Worm (Caenorhabditis elegans) whole organism, L2 larva: ENCODE results near the gene eif-3.F.

Source experiments
- C34F6.9 ChIP-seq: fragments of 150-350 bp; optimal IDR thresholded peaks from 2 replicates; lab custom pipeline; 2014; ENCODE audit warnings: missing biosample characterization, missing genetic modification characterization
- F13H6.1 ChIP-seq: sonication (generic microtip); optimal IDR thresholded peaks from 2 replicates; lab custom pipeline; 2016; ENCODE audit warnings: missing genetic modification characterization, missing compliant biosample characterization
- R02D3.7 ChIP-seq: fragments of 150-350 bp; optimal IDR thresholded peaks from 2 replicates; lab custom pipeline; 2014; ENCODE audit warnings: missing biosample characterization, missing genetic modification characterization
- Y55F3AM.14 ChIP-seq: fragments of 200-800 bp; sonication (Bioruptor generic); optimal IDR thresholded peaks from 2 replicates; lab custom pipeline; 2018; ENCODE audit warnings: mild to moderate bottlenecking, missing genetic modification characterization, missing compliant biosample characterization
- ZK546.5 ChIP-seq: sonication (generic microtip); optimal IDR thresholded peaks from 2 replicates; lab custom pipeline; 2017; ENCODE audit warnings: missing biosample characterization, missing genetic modification characterization
- ama-1 ChIP-seq: fragments of 150-350 bp; optimal IDR thresholded peaks from 2 replicates; lab custom pipeline; 2018; ENCODE audit warnings: inconsistent platforms
- blmp-1 ChIP-seq: sonication (generic microtip); optimal IDR thresholded peaks from 2 replicates; lab custom pipeline; 2017; ENCODE audit warnings: missing genetic modification characterization, mild to moderate bottlenecking, missing compliant biosample characterization, antibody characterized with exemption, moderate library complexity; ENCODE audit not compliant: insufficient read depth
- crh-2 ChIP-seq: sonication (generic microtip); optimal IDR thresholded peaks from 2 replicates; lab custom pipeline; 2017; ENCODE audit warnings: missing biosample characterization, missing genetic modification characterization
- egl-27 ChIP-seq: sonication (generic microtip); optimal IDR thresholded peaks from 3 replicates; lab custom pipeline; 2017; ENCODE audit warnings: missing biosample characterization, missing genetic modification reagents, missing genetic modification characterization
- elt-1 ChIP-seq: fragments of 150-350 bp; optimal IDR thresholded peaks from 2 replicates; lab custom pipeline; 2014; ENCODE audit warnings: missing biosample characterization, missing genetic modification characterization
- fos-1 ChIP-seq: fragments of 150-350 bp; optimal IDR thresholded peaks from 2 replicates; lab custom pipeline; 2014; ENCODE audit warnings: missing biosample characterization, missing genetic modification characterization
- gmeb-1 ChIP-seq: fragments of 150-350 bp; optimal IDR thresholded peaks from 2 replicates; lab custom pipeline; 2014; ENCODE audit warnings: missing biosample characterization, missing genetic modification characterization
- lin-11 ChIP-seq: fragments of 150-350 bp; sonication (generic microtip); optimal IDR thresholded peaks from 2 replicates; lab custom pipeline; 2014; ENCODE audit warnings: missing biosample characterization, missing genetic modification characterization, inconsistent platforms, mixed read lengths
- lin-13 ChIP-seq: fragments of 150-350 bp; optimal IDR thresholded peaks from 2 replicates; lab custom pipeline; 2014; ENCODE audit warnings: missing biosample characterization, missing genetic modification reagents, missing genetic modification characterization
- lin-39 ChIP-seq: fragments of 150-350 bp; optimal IDR thresholded peaks from 2 replicates; lab custom pipeline; 2014; ENCODE audit warnings: missing biosample characterization, missing genetic modification reagents, missing genetic modification characterization
- lsy-2 ChIP-seq, 2 experiments: fragments of 150-350 bp in 1 of 2; sonication (generic microtip) in 1 of 2; optimal IDR thresholded peaks; 2 replicates each; lab custom pipeline; 2014 to 2017; ENCODE audit warnings: missing biosample characterization in 2 of 2, missing genetic modification characterization in 2 of 2
- mab-5 ChIP-seq: fragments of 150-350 bp; optimal IDR thresholded peaks from 2 replicates; lab custom pipeline; 2014; ENCODE audit warnings: missing biosample characterization, missing genetic modification characterization
- mbf-1 ChIP-seq: sonication (generic microtip); optimal IDR thresholded peaks from 2 replicates; lab custom pipeline; 2017; ENCODE audit warnings: missing biosample characterization, missing genetic modification characterization
- mdl-1 ChIP-seq, 2 experiments: fragments of 150-350 bp in 1 of 2; sonication (generic microtip) in 1 of 2; optimal IDR thresholded peaks; 2 replicates each; lab custom pipeline; 2017; ENCODE audit warnings: missing biosample characterization in 2 of 2, missing genetic modification characterization in 2 of 2
- nhr-129 ChIP-seq: fragments of 150-350 bp; optimal IDR thresholded peaks from 2 replicates; lab custom pipeline; 2014; ENCODE audit warnings: missing biosample characterization, missing genetic modification characterization
- nhr-237 ChIP-seq: fragments of 150-350 bp; optimal IDR thresholded peaks from 2 replicates; lab custom pipeline; 2014; ENCODE audit warnings: missing biosample characterization, missing genetic modification characterization
- nhr-6 ChIP-seq: fragments of 150-350 bp; optimal IDR thresholded peaks from 2 replicates; lab custom pipeline; 2014; ENCODE audit warnings: missing biosample characterization, missing genetic modification characterization
- nhr-77 ChIP-seq: fragments of 150-350 bp; optimal IDR thresholded peaks from 2 replicates; lab custom pipeline; 2014; ENCODE audit warnings: missing biosample characterization, missing genetic modification characterization
- peb-1 ChIP-seq: fragments of 150-350 bp; optimal IDR thresholded peaks from 2 replicates; lab custom pipeline; 2014; ENCODE audit warnings: missing biosample characterization, missing genetic modification characterization
- sem-4 ChIP-seq: fragments of 150-350 bp; optimal IDR thresholded peaks from 2 replicates; lab custom pipeline; 2014; ENCODE audit warnings: missing biosample characterization, missing genetic modification reagents, missing genetic modification characterization
- skn-1 ChIP-seq: sonication (generic microtip); optimal IDR thresholded peaks from 2 replicates; lab custom pipeline; 2017; ENCODE audit warnings: missing biosample characterization, missing genetic modification characterization
- sma-9 ChIP-seq, 2 experiments: fragments of 150-350 bp in 1 of 2; sonication (generic microtip) in 1 of 2; optimal IDR thresholded peaks; 2 replicates each; lab custom pipeline; 2014 to 2016; ENCODE audit warnings: missing genetic modification characterization in 2 of 2, mild to moderate bottlenecking in 1 of 2, missing biosample characterization in 1 of 2, missing compliant biosample characterization in 1 of 2, missing genetic modification reagents in 1 of 2, moderate library complexity in 1 of 2
- unc-55 ChIP-seq: fragments of 150-350 bp; sonication (generic microtip); optimal IDR thresholded peaks from 3 replicates; lab custom pipeline; 2014; ENCODE audit warnings: missing biosample characterization, missing genetic modification reagents, missing genetic modification characterization
- unc-62 ChIP-seq: fragments of 150-350 bp; optimal IDR thresholded peaks from 2 replicates; lab custom pipeline; 2014; ENCODE audit warnings: missing biosample characterization, missing genetic modification reagents, missing genetic modification characterization
- zag-1 ChIP-seq: fragments of 150-350 bp; optimal IDR thresholded peaks from 2 replicates; lab custom pipeline; 2014; ENCODE audit warnings: missing biosample characterization, missing genetic modification characterization

The eif-3.F gene

ce11 chrII:9289127-9289526, 42.3 kb upstream of the eif-3.F start:
- TF ChIP-seq nhr-6 (tag; lab: Kevin White, UChicago) (no peak), Y55F3AM.14 (GFP tag; lab: Kevin White, UChicago) (no peak), sem-4 (tag; lab: Kevin White, UChicago) (no peak), lin-13 (no peak)

- TF ChIP-seq crh-2 (tag; lab: Kevin White, UChicago) (peak; percentile 91), C34F6.9 (tag; lab: Kevin White, UChicago) (no peak), fos-1 (tag; lab: Kevin White, UChicago) (peak; percentile 97), sma-9 (GFP tag; optimal IDR thresholded peaks at IDR 0.05; lab: Kevin White, UChicago) (peak; percentile 52), sma-9 (tag; optimal IDR thresholded peaks at IDR 0.05; lab: Kevin White, UChicago) (no peak), gmeb-1 (tag; lab: Kevin White, UChicago) (peak; percentile 50), F13H6.1 (peak; percentile 31), Y55F3AM.14 (GFP tag; lab: Kevin White, UChicago) (no peak), skn-1 (tag; lab: Kevin White, UChicago) (peak; percentile 39), ama-1 (no peak), lin-39 (no peak)
These were observed 39.8 kb upstream of the eif-3.F start, which contains the start of gene acs-7 for ce11 chrII:9291632-9292031. Gene acs-7, plus strand, starts transcription at chrII:9292017.

DNA sequence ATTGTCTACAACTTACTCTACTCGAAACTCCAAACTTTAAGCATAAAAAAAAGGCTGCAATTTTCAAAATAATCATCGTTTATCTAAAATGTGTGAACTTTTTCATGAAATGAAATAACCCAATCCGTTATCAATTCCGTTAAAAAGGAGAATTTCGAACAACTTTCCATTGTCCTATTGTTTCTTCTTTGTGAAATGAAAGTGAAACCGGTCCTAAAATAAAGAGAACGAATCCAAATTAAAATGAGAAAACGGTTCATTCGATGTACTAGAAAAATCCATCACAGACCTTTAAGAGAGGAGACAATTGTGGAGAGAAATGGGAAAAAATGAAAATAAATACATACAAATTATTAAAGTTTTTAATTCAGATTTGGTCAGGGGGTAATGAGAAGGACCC, 35.8 kb upstream of the eif-3.F start, which contains the start of gene C01G6.9:
Gene C01G6.9 (minus strand): TSS at position 141 of the 400 bp plus-strand sequence.
- TF ChIP-seq elt-1 (no peak), lsy-2 (tag; optimal IDR thresholded peaks at IDR 0.05; lab: Kevin White, UChicago) (no peak), C34F6.9 (tag; lab: Kevin White, UChicago) (no peak), unc-62 (GFP tag; lab: Kevin White, UChicago) (no peak), mbf-1 (tag; lab: Kevin White, UChicago) (no peak)
- TF ChIP-seq, all 48 proteins: peak for 0

ce11 chrII:9299679-9300078, 31.8 kb upstream of the eif-3.F start:
- TF ChIP-seq lin-11 (no peak), unc-62 (GFP tag; lab: Kevin White, UChicago) (no peak), unc-55 (peak; percentile 23), nhr-237 (no peak), lsy-2 (tag; optimal IDR thresholded peaks at IDR 0.05; lab: Kevin White, UChicago) (peak in 1 of 2 experiments; percentile 21), F13H6.1 (peak; percentile 1), R02D3.7 (no peak), nhr-129 (peak; percentile 25), sma-9 (GFP tag; optimal IDR thresholded peaks at IDR 0.05; lab: Kevin White, UChicago) (peak; percentile 23), sma-9 (tag; optimal IDR thresholded peaks at IDR 0.05; lab: Kevin White, UChicago) (no peak), mab-5 (tag; lab: Kevin White, UChicago) (peak; percentile 93)
- TF ChIP-seq, all 48 proteins: peak for 6

DNA sequence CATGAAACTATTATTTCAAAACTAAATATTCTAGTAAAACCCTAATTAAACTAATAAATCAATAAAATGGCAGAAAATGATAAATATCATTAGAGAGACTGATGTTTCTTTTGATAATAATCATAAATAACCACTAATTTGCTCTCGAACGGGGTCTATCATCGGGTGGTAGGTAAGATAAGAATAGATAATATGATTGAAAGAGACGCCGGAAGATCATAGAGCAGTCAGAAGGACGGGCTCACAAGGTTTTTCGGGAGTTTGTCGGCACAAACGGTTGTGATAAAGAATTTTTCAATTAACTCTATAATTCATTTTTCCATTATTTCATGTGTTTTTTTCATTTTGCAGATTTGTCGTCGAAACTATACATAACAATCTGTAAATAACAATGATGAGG, 30.4 kb upstream of the eif-3.F start:
- TF ChIP-seq lin-11, result no peak
- TF ChIP-seq egl-27 (tag; lab: Kevin White, UChicago), result no peak
- no peak for TF ChIP-seq ama-1
- TF ChIP-seq R02D3.7, result no peak
- no peak for TF ChIP-seq ZK546.5 (tag; lab: Kevin White, UChicago)
- no peak for TF ChIP-seq Y55F3AM.14 (GFP tag; lab: Kevin White, UChicago)
- no peak for TF ChIP-seq peb-1
- no peak for TF ChIP-seq lin-13
- no peak for TF ChIP-seq lin-39
- no peak for TF ChIP-seq mdl-1 (tag; optimal IDR thresholded peaks at IDR 0.05; lab: Kevin White, UChicago)
- TF ChIP-seq F13H6.1, result peak; percentile 42
- TF ChIP-seq zag-1 (tag; lab: Kevin White, UChicago), result no peak
- no peak for TF ChIP-seq blmp-1 (tag; lab: Kevin White, UChicago)
- TF ChIP-seq lsy-2 (tag; optimal IDR thresholded peaks at IDR 0.05; lab: Kevin White, UChicago), result no peak
- TF ChIP-seq mbf-1 (tag; lab: Kevin White, UChicago), result no peak
- peak; percentile 34 for TF ChIP-seq sma-9 (GFP tag; optimal IDR thresholded peaks at IDR 0.05; lab: Kevin White, UChicago)
- no peak for TF ChIP-seq sma-9 (tag; optimal IDR thresholded peaks at IDR 0.05; lab: Kevin White, UChicago)
- TF ChIP-seq crh-2 (tag; lab: Kevin White, UChicago), result peak; percentile 14
- TF ChIP-seq fos-1 (tag; lab: Kevin White, UChicago), result peak; percentile 91

DNA sequence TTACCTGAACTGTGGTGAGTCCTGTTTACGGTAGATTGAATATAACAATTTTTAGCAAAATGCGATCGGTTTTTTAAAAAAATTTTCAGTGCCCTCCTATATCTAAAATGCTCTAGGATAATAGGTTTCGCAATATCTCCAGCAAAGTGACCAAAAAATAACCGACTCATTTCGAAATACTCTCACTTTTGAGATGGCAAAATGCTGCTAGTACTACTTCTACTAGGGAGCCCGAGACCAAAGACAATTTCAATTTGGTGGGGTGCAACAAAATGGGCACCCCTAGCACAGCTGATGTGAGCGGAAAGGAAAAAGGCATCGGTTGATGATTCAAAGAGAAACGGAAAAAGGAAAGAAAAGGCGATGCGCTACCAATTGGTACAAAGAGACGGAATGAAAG, 27.9 kb upstream of the eif-3.F start:
- peak; percentile 9 for TF ChIP-seq unc-55
- no peak for TF ChIP-seq sma-9 (GFP tag; optimal IDR thresholded peaks at IDR 0.05; lab: Kevin White, UChicago)
- no peak for TF ChIP-seq sma-9 (tag; optimal IDR thresholded peaks at IDR 0.05; lab: Kevin White, UChicago)
- TF ChIP-seq nhr-77 (tag; lab: Kevin White, UChicago), result no peak
